Fruit fly (Drosophila melanogaster) whole organism, embryonic: ENCODE data around the gene CG32459.
A peak's percentile ranks its signal among the peaks of the same experiment; 100 is the strongest.

Source experiments
- Bdp1 ChIP-seq: fragments of 200-800 bp; sonication (Bioruptor generic); optimal IDR thresholded peaks from 3 replicates; lab custom pipeline; 2016; ENCODE audit warnings: missing biosample characterization, missing genetic modification characterization
- CG10267 ChIP-seq: fragments of 200-800 bp; sonication (Bioruptor generic); optimal IDR thresholded peaks from 2 replicates; lab custom pipeline; 2018; ENCODE audit warnings: missing biosample characterization, mild to moderate bottlenecking, missing genetic modification characterization, moderate library complexity
- CG10321 ChIP-seq: fragments of 200-800 bp; sonication (Bioruptor generic); IDR thresholded peaks from 2 replicates; pipeline ENCODE4 v1.3.6; 2022; ENCODE audit warnings: missing biosample characterization, missing genetic modification characterization
- CG10959 ChIP-seq: fragments of 200-800 bp; sonication (Bioruptor generic); IDR thresholded peaks from 2 replicates; pipeline ENCODE4 v1.3.6; 2022; ENCODE audit warnings: missing biosample characterization, missing genetic modification characterization
- CG12071 ChIP-seq: fragments of 200-800 bp; sonication (Bioruptor generic); optimal IDR thresholded peaks from 3 replicates; lab custom pipeline; 2018; ENCODE audit warnings: missing biosample characterization, mild to moderate bottlenecking, missing genetic modification characterization
- CG12104 ChIP-seq: fragments of 200-800 bp; sonication (Bioruptor generic); optimal IDR thresholded peaks from 3 replicates; lab custom pipeline; 2016; ENCODE audit warnings: missing biosample characterization, missing genetic modification characterization
- CG12659 ChIP-seq: fragments of 200-800 bp; sonication (Bioruptor generic); optimal IDR thresholded peaks from 3 replicates; lab custom pipeline; 2017; ENCODE audit warnings: mild to moderate bottlenecking, missing biosample characterization, missing genetic modification reagents, missing genetic modification characterization
- CG14014 ChIP-seq: fragments of 200-800 bp; sonication (Bioruptor generic); IDR thresholded peaks from 2 replicates; pipeline ENCODE4 v1.3.6; 2022; ENCODE audit warnings: missing biosample characterization, missing genetic modification characterization
- CG14441 ChIP-seq: fragments of 200-800 bp; sonication (Bioruptor generic); IDR thresholded peaks from 2 replicates; pipeline ENCODE4 v1.3.6; 2022; ENCODE audit warnings: missing biosample characterization, missing genetic modification characterization
- CG15514 ChIP-seq: fragments of 200-800 bp; sonication (Bioruptor generic); optimal IDR thresholded peaks from 3 replicates; lab custom pipeline; 2017; ENCODE audit warnings: missing biosample characterization, missing genetic modification characterization, mild to moderate bottlenecking, moderate library complexity, missing genetic modification reagents
- CG2129 ChIP-seq: fragments of 200-800 bp; sonication (Bioruptor generic); IDR thresholded peaks from 2 replicates; pipeline ENCODE4 v1.3.6; 2022; ENCODE audit warnings: missing biosample characterization, missing genetic modification characterization; ENCODE audit not compliant: partially characterized antibody
- CG31388 ChIP-seq: fragments of 200-800 bp; sonication (Bioruptor generic); optimal IDR thresholded peaks from 2 replicates; lab custom pipeline; 2016; ENCODE audit warnings: missing biosample characterization, missing genetic modification characterization
- CG34224 ChIP-seq: fragments of 200-800 bp; sonication (Bioruptor generic); IDR thresholded peaks from 3 replicates; pipeline ENCODE4 v1.3.6; 2022; ENCODE audit warnings: missing biosample characterization, missing genetic modification characterization; ENCODE audit not compliant: partially characterized antibody
- CG3726 ChIP-seq: fragments of 200-800 bp; sonication (Bioruptor generic); IDR thresholded peaks from 3 replicates; pipeline ENCODE4, ENCODE4 v1.3.6; 2022; ENCODE audit warnings: missing biosample characterization, missing genetic modification characterization
- CG42726 ChIP-seq: fragments of 200-800 bp; sonication (Bioruptor generic); IDR thresholded peaks from 2 replicates; pipeline ENCODE4 v1.3.6; 2022; ENCODE audit warnings: missing biosample characterization, missing genetic modification characterization; ENCODE audit not compliant: partially characterized antibody
- CG43689 ChIP-seq: fragments of 200-800 bp; sonication (Bioruptor generic); IDR thresholded peaks from 2 replicates; pipeline ENCODE4 v1.3.6; 2022; ENCODE audit warnings: missing biosample characterization, missing genetic modification characterization
- CG4730 ChIP-seq: fragments of 200-800 bp; sonication (Bioruptor generic); IDR thresholded peaks from 2 replicates; pipeline ENCODE4 v1.3.6; 2022; ENCODE audit warnings: missing biosample characterization, missing genetic modification characterization
- CG6254 ChIP-seq: fragments of 200-800 bp; sonication (Bioruptor generic); optimal IDR thresholded peaks from 3 replicates; lab custom pipeline; 2017; ENCODE audit warnings: mild to moderate bottlenecking, missing biosample characterization, missing genetic modification reagents, missing genetic modification characterization
- CG6791 ChIP-seq: fragments of 200-800 bp; sonication (Bioruptor generic); IDR thresholded peaks from 3 replicates; pipeline ENCODE4 v1.3.6; 2022; ENCODE audit warnings: missing biosample characterization, missing genetic modification characterization; ENCODE audit not compliant: partially characterized antibody
- CG8089 ChIP-seq: fragments of 200-800 bp; sonication (Bioruptor generic); optimal IDR thresholded peaks from 3 replicates; lab custom pipeline; 2016; ENCODE audit warnings: missing biosample characterization, missing genetic modification characterization
- Chrac-16 ChIP-seq: fragments of 200-800 bp; sonication (Bioruptor generic); optimal IDR thresholded peaks from 3 replicates; lab custom pipeline; 2016; ENCODE audit warnings: missing biosample characterization, missing genetic modification characterization
- CrebB ChIP-seq: fragments of 200-800 bp; sonication (Bioruptor generic); optimal IDR thresholded peaks from 3 replicates; lab custom pipeline; 2018; ENCODE audit warnings: missing biosample characterization, mild to moderate bottlenecking, missing genetic modification characterization
- E2f2 ChIP-seq: fragments of 200-800 bp; sonication (Bioruptor generic); IDR thresholded peaks from 2 replicates; pipeline ENCODE4 v1.3.6; 2022; ENCODE audit warnings: missing biosample characterization, missing genetic modification characterization
- HLH4C ChIP-seq: fragments of 200-800 bp; sonication (Bioruptor generic); IDR thresholded peaks from 3 replicates; pipeline ENCODE4 v1.3.6; 2022; ENCODE audit warnings: missing biosample characterization, missing genetic modification characterization; ENCODE audit not compliant: partially characterized antibody
- HmgZ ChIP-seq: fragments of 200-800 bp; sonication (Bioruptor generic); optimal IDR thresholded peaks from 2 replicates; lab custom pipeline; 2018; ENCODE audit warnings: missing biosample characterization, mild to moderate bottlenecking, missing genetic modification characterization
- Kr ChIP-seq: fragments of 200-800 bp; sonication (Bioruptor generic); optimal IDR thresholded peaks from 2 replicates; lab custom pipeline; 2017; ENCODE audit warnings: missing biosample characterization, mild to moderate bottlenecking, missing genetic modification characterization
- Nf-YA ChIP-seq: fragments of 200-800 bp; sonication (Bioruptor generic); IDR thresholded peaks from 2 replicates; pipeline ENCODE4 v1.3.6; 2022; ENCODE audit warnings: missing biosample characterization, missing genetic modification characterization
- NfI ChIP-seq: fragments of 200-800 bp; sonication (Bioruptor generic); optimal IDR thresholded peaks from 3 replicates; lab custom pipeline; 2018; ENCODE audit warnings: missing biosample characterization, mild to moderate bottlenecking, missing genetic modification characterization, moderate library complexity
- Opbp ChIP-seq: fragments of 200-800 bp; sonication (Bioruptor generic); IDR thresholded peaks from 3 replicates; pipeline ENCODE4 v1.3.6; 2022; ENCODE audit warnings: missing biosample characterization, missing genetic modification characterization; ENCODE audit not compliant: partially characterized antibody
- Six4 ChIP-seq: fragments of 200-800 bp; sonication (Bioruptor generic); optimal IDR thresholded peaks from 2 replicates; lab custom pipeline; 2016; ENCODE audit warnings: missing biosample characterization, missing genetic modification characterization
- Stat92E ChIP-seq, 3 experiments: fragments of >200 bp in 2 of 3; fragments of 200-800 bp in 1 of 3; sonication (Bioruptor generic) in 1 of 3; optimal IDR thresholded peaks; 2 replicates each; lab custom pipeline; 2017 to 2019; ENCODE audit warnings: missing biosample characterization in 3 of 3, missing genetic modification characterization in 3 of 3, mild to moderate bottlenecking in 1 of 3, moderate library complexity in 1 of 3
- amos ChIP-seq: fragments of 200-800 bp; sonication (Bioruptor generic); IDR thresholded peaks from 2 replicates; pipeline ENCODE4 v1.3.6; 2022; ENCODE audit warnings: missing biosample characterization, missing genetic modification characterization; ENCODE audit not compliant: partially characterized antibody
- ara ChIP-seq: fragments of 200-800 bp; sonication (Bioruptor generic); IDR thresholded peaks from 2 replicates; pipeline ENCODE4 v1.3.6; 2022; ENCODE audit warnings: missing biosample characterization, missing genetic modification characterization
- ato ChIP-seq: fragments of 200-800 bp; sonication (Bioruptor generic); IDR thresholded peaks from 2 replicates; pipeline ENCODE4 v1.3.6; 2022; ENCODE audit warnings: missing biosample characterization, missing genetic modification characterization; ENCODE audit not compliant: partially characterized antibody
- danr ChIP-seq: fragments of 200-800 bp; sonication (Bioruptor generic); IDR thresholded peaks from 2 replicates; pipeline ENCODE4 v1.3.6; 2022; ENCODE audit warnings: missing biosample characterization, missing genetic modification characterization
- eve ChIP-seq, 2 experiments: fragments of >200 bp; optimal IDR thresholded peaks; 2 replicates each; lab custom pipeline; 2017; ENCODE audit warnings: missing biosample characterization in 2 of 2, missing genetic modification characterization in 2 of 2
- gcm ChIP-seq: fragments of 200-800 bp; sonication (Bioruptor generic); optimal IDR thresholded peaks from 2 replicates; lab custom pipeline; 2019; ENCODE audit warnings: missing biosample characterization, mild to moderate bottlenecking, missing genetic modification characterization, moderate library complexity
- kah ChIP-seq: fragments of 200-800 bp; sonication (Bioruptor generic); optimal IDR thresholded peaks from 2 replicates; lab custom pipeline; 2018; ENCODE audit warnings: missing biosample characterization, mild to moderate bottlenecking, missing genetic modification characterization
- onecut ChIP-seq: fragments of 200-800 bp; sonication (Bioruptor generic); IDR thresholded peaks from 2 replicates; pipeline ENCODE4 v1.3.6; 2022; ENCODE audit warnings: missing biosample characterization, missing genetic modification characterization
- pros ChIP-seq: fragments of 200-800 bp; sonication (Bioruptor generic); optimal IDR thresholded peaks from 3 replicates; lab custom pipeline; 2019; ENCODE audit warnings: missing biosample characterization, mild to moderate bottlenecking, missing genetic modification characterization, moderate library complexity
- ranshi ChIP-seq: fragments of 200-800 bp; sonication (Bioruptor generic); IDR thresholded peaks from 2 replicates; pipeline ENCODE4 v1.3.6; 2022; ENCODE audit warnings: missing biosample characterization, missing genetic modification characterization
- row ChIP-seq: fragments of 200-800 bp; sonication (Bioruptor generic); IDR thresholded peaks from 3 replicates; pipeline ENCODE4 v1.3.6; 2022; ENCODE audit warnings: missing biosample characterization, missing genetic modification characterization
- salm ChIP-seq: fragments of 200-800 bp; sonication (Bioruptor generic); optimal IDR thresholded peaks from 2 replicates; lab custom pipeline; 2018; ENCODE audit warnings: missing biosample characterization, mild to moderate bottlenecking, missing genetic modification characterization
- sens ChIP-seq: fragments of 200-800 bp; sonication (Bioruptor generic); peaks from one replicate; lab custom pipeline; 2016; ENCODE audit warnings: missing biosample characterization, missing genetic modification characterization
- sim ChIP-seq: fragments of 200-800 bp; sonication (Bioruptor generic); IDR thresholded peaks from 2 replicates; pipeline ENCODE4 v1.3.6; 2022; ENCODE audit warnings: missing biosample characterization, missing genetic modification characterization
- so ChIP-seq: fragments of 200-800 bp; sonication (Bioruptor generic); IDR thresholded peaks from 3 replicates; pipeline ENCODE4 v1.3.6; 2022; ENCODE audit warnings: missing biosample characterization, missing genetic modification characterization
- tna ChIP-seq: fragments of 200-800 bp; sonication (Bioruptor generic); IDR thresholded peaks from 2 replicates; pipeline ENCODE4 v1.3.6; 2022; ENCODE audit warnings: missing biosample characterization, missing genetic modification characterization; ENCODE audit not compliant: partially characterized antibody
- wdn ChIP-seq: fragments of 200-800 bp; sonication (Bioruptor generic); IDR thresholded peaks from 2 replicates; pipeline ENCODE4 v1.3.6; 2022; ENCODE audit warnings: missing biosample characterization, missing genetic modification characterization
- z ChIP-seq: fragments of 200-800 bp; sonication (Bioruptor generic); IDR thresholded peaks from 3 replicates; pipeline ENCODE4 v1.3.6; 2022; ENCODE audit warnings: missing biosample characterization, missing genetic modification characterization
- zen2 ChIP-seq: fragments of 200-800 bp; sonication (Bioruptor generic); IDR thresholded peaks from 3 replicates; pipeline ENCODE4 v1.3.6; 2022; ENCODE audit warnings: missing biosample characterization, missing genetic modification characterization; ENCODE audit not compliant: partially characterized antibody
- zfh1 ChIP-seq: fragments of 200-800 bp; sonication (Bioruptor generic); IDR thresholded peaks from 3 replicates; pipeline ENCODE4 v1.3.6; 2022; ENCODE audit warnings: missing biosample characterization, missing genetic modification characterization

Gene CG32459

dm6 chr3L:22847679-22848118 lies 8.2 kb downstream of the CG32459 start (continued):
- TF ChIP-seq eve (GFP tag; optimal IDR thresholded peaks at IDR 0.05; lab: Kevin White, UChicago) (no peak), CrebB (tag; lab: Kevin White, UChicago) (no peak), salm (tag; lab: Kevin White, UChicago) (no peak), HmgZ (tag; lab: Kevin White, UChicago) (peak; percentile 13), CG8089 (GFP tag; lab: Kevin White, UChicago) (no peak), wdn (GFP tag; lab: Robert Waterston, UW) (no peak), so (GFP tag; lab: Robert Waterston, UW) (peak; percentile 54; the same call in 2 of the 3 replicates), sens (GFP tag; lab: Kevin White, UChicago) (peak; percentile 60), gcm (GFP tag; lab: Kevin White, UChicago) (peak; percentile 1), Nf-YA (GFP tag; lab: Robert Waterston, UW) (no peak), z (GFP tag; lab: Robert Waterston, UW) (no peak), CG4730 (GFP tag; lab: Robert Waterston, UW) (no peak), CG15514 (GFP tag; lab: Kevin White, UChicago) (no peak), HLH4C (GFP tag; lab: Robert Waterston, UW) (peak; percentile 86), Stat92E (GFP tag; optimal IDR thresholded peaks at IDR 0.05; lab: Kevin White, UChicago) (no peak), kah (GFP tag; lab: Kevin White, UChicago) (no peak), CG10959 (GFP tag; lab: Robert Waterston, UW) (no peak), zfh1 (GFP tag; lab: Robert Waterston, UW) (no peak), CG14014 (GFP tag; lab: Robert Waterston, UW) (no peak), CG31388 (GFP tag; lab: Kevin White, UChicago) (no peak), Kr (GFP tag; lab: Kevin White, UChicago) (no peak), zen2 (GFP tag; lab: Robert Waterston, UW) (peak; percentile 89; the same call in 2 of the 3 replicates), CG14441 (GFP tag; lab: Robert Waterston, UW) (no peak), Chrac-16 (GFP tag; lab: Kevin White, UChicago) (no peak), onecut (no peak), CG10321 (no peak), NfI (no peak), Six4 (GFP tag; lab: Kevin White, UChicago) (no peak), pros (GFP tag; lab: Kevin White, UChicago) (peak; percentile 31), ara (no peak), E2f2 (no peak), CG2129 (GFP tag; lab: Robert Waterston, UW) (no peak), ranshi (GFP tag; lab: Robert Waterston, UW) (no peak; the same call in 1 of the 2 replicates), CG43689 (GFP tag; lab: Robert Waterston, UW) (no peak), row (no peak), sim (0 out of 2 replicates have a peak, but pooled peaks have one; percentile 29), CG3726 (GFP tag; lab: Robert Waterston, UW) (no peak)

DNA sequence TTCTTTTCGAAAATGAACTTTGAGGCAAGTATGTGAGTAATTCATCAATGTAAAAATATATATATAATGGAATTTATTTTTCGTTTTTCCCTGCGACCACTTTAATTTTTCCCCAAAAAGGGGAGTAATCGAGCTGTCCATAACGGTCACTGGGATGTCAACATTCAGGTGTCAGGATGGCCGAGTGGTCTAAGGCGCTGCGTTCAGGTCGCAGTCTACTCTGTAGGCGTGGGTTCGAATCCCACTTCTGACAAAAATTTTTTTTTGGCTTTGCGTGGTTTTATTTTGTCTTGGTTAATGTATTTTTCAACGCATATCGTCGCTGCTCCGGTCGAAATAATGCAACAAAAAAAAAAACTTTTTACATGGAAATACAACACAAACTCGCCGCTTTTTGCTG lies 12.8 kb downstream of the CG32459 start:
- TF ChIP-seq Opbp, result peak; percentile 87
- peak; percentile 39 for TF ChIP-seq CG6254 (GFP tag; lab: Kevin White, UChicago)
- peak; percentile 78; the same call in 1 of the 2 replicates for TF ChIP-seq CG42726
- TF ChIP-seq CG12659 (GFP tag; lab: Kevin White, UChicago), result no peak
- 0 out of 2 replicates have a peak, but pooled peaks have one; percentile 17 for TF ChIP-seq danr (GFP tag; lab: Robert Waterston, UW)
- TF ChIP-seq CG34224 (GFP tag; lab: Robert Waterston, UW), result peak; percentile 70
- peak; percentile 69 for TF ChIP-seq tna (GFP tag; lab: Robert Waterston, UW)
- peak; percentile 98 for TF ChIP-seq Bdp1
- TF ChIP-seq CG12071 (GFP tag; lab: Kevin White, UChicago), result no peak
- peak; percentile 93 for TF ChIP-seq CG6791 (GFP tag; lab: Robert Waterston, UW)
- no peak for TF ChIP-seq CG12104
- TF ChIP-seq CG10267 (tag; lab: Kevin White, UChicago), result no peak
- peak; percentile 83 for TF ChIP-seq amos (GFP tag; lab: Robert Waterston, UW)
- peak; percentile 56; the same call in 1 of the 2 replicates for TF ChIP-seq ato (GFP tag; lab: Robert Waterston, UW)
